Fruit fly (Drosophila melanogaster) whole organism, wandering third instar larva: ENCODE data around the gene SREBP.

Source experiments
- CG32264 ChIP-seq: fragments of 200-800 bp; sonication (Bioruptor generic); optimal IDR thresholded peaks from 2 replicates; lab custom pipeline; 2016; ENCODE audit warnings: missing biosample characterization, missing genetic modification characterization
- CG9705 ChIP-seq: fragments of 200-800 bp; sonication (Bioruptor generic); optimal IDR thresholded peaks from 2 replicates; lab custom pipeline; 2018; ENCODE audit warnings: missing biosample characterization, mild to moderate bottlenecking, missing genetic modification characterization
- CrebA ChIP-seq: fragments of 200-800 bp; sonication (Bioruptor generic); optimal IDR thresholded peaks from 2 replicates; lab custom pipeline; 2016; ENCODE audit warnings: missing biosample characterization, mild to moderate bottlenecking, missing genetic modification characterization, borderline replicate concordance
- Dfd ChIP-seq: fragments of >200 bp; optimal IDR thresholded peaks from 2 replicates; lab custom pipeline; 2017; ENCODE audit warnings: missing biosample characterization, missing genetic modification characterization
- HLH106 ChIP-seq: fragments of 200-800 bp; optimal IDR thresholded peaks from 3 replicates; lab custom pipeline; 2019; ENCODE audit warnings: missing biosample characterization, mild to moderate bottlenecking, missing genetic modification characterization, moderate library complexity
- Hnf4 ChIP-seq: fragments of 200-800 bp; sonication (Bioruptor generic); optimal IDR thresholded peaks from 2 replicates; lab custom pipeline; 2016; ENCODE audit warnings: missing biosample characterization, mild to moderate bottlenecking, missing genetic modification characterization
- Hr78 ChIP-seq: fragments of >200 bp; optimal IDR thresholded peaks from 2 replicates; lab custom pipeline; 2017; ENCODE audit warnings: missing biosample characterization, missing genetic modification characterization
- Hr83 ChIP-seq: fragments of 200-300 bp; sonication (Bioruptor generic); optimal IDR thresholded peaks from 2 replicates; lab custom pipeline; 2016; ENCODE audit warnings: missing biosample characterization, mild to moderate bottlenecking, missing genetic modification characterization, moderate library complexity; ENCODE audit not compliant: poor library complexity, severe bottlenecking
- Myc ChIP-seq: fragments of >200 bp; optimal IDR thresholded peaks from 2 replicates; lab custom pipeline; 2017
- N ChIP-seq: fragments of >200 bp; optimal IDR thresholded peaks from 2 replicates; lab custom pipeline; 2018; ENCODE audit warnings: missing biosample characterization, missing external identifiers, missing genetic modification characterization
- OdsH ChIP-seq: fragments of 200-800 bp; sonication (Bioruptor generic); optimal IDR thresholded peaks from 2 replicates; lab custom pipeline; 2016; ENCODE audit warnings: missing biosample characterization, mild to moderate bottlenecking, missing genetic modification characterization
- Rel ChIP-seq, 2 experiments: fragments of 200-800 bp; sonication (Bioruptor generic) in 1 of 2; optimal IDR thresholded peaks; 2 replicates in 1 of 2; 3 replicates in 1 of 2; lab custom pipeline; 2016 to 2019; ENCODE audit warnings: mild to moderate bottlenecking in 2 of 2, missing biosample characterization in 2 of 2, missing genetic modification characterization in 2 of 2, moderate library complexity in 1 of 2
- Sp1 ChIP-seq: fragments of 200-800 bp; sonication (Bioruptor generic); optimal IDR thresholded peaks from 3 replicates; lab custom pipeline; 2019; ENCODE audit warnings: missing biosample characterization, mild to moderate bottlenecking, missing genetic modification characterization, moderate library complexity
- Vsx2 ChIP-seq: fragments of 200-300, 225-300 bp; sonication (Bioruptor generic); optimal IDR thresholded peaks from 2 replicates; lab custom pipeline; 2018; ENCODE audit warnings: missing biosample characterization, missing genetic modification characterization; ENCODE audit not compliant: partially characterized antibody
- dl ChIP-seq, 2 experiments: fragments of 175-275, 200-275 bp in 1 of 2; fragments of 200-275 bp in 1 of 2; sonication (Bioruptor generic); optimal IDR thresholded peaks; lab custom pipeline; 2018; ENCODE audit warnings: mild to moderate bottlenecking in 2 of 2, missing biosample characterization in 2 of 2, missing genetic modification characterization in 2 of 2, moderate library complexity in 2 of 2; ENCODE audit not compliant: partially characterized antibody in 2 of 2, insufficient read depth in 1 of 2
- dmrt93B ChIP-seq: fragments of 200-800 bp; sonication (Bioruptor generic); optimal IDR thresholded peaks from 2 replicates; lab custom pipeline; 2018; ENCODE audit warnings: missing biosample characterization, mild to moderate bottlenecking, missing genetic modification characterization
- dsf ChIP-seq: sonication (Bioruptor generic); optimal IDR thresholded peaks from 2 replicates; lab custom pipeline; 2016; ENCODE audit warnings: missing biosample characterization, missing genetic modification characterization, borderline replicate concordance
- ey ChIP-seq: fragments of 200-800 bp; sonication (Bioruptor generic); optimal IDR thresholded peaks from 2 replicates; lab custom pipeline; 2016; ENCODE audit warnings: missing biosample characterization, missing genetic modification characterization
- foxo ChIP-seq, 2 experiments: fragments of 200-800 bp; sonication (Bioruptor generic); optimal IDR thresholded peaks; 2 replicates in 1 of 2; 3 replicates in 1 of 2; lab custom pipeline; 2016 to 2017; ENCODE audit warnings: missing biosample characterization in 2 of 2, missing genetic modification characterization in 2 of 2
- fru ChIP-seq: fragments of 200-800 bp; sonication (Bioruptor generic); optimal IDR thresholded peaks from 3 replicates; lab custom pipeline; 2016; ENCODE audit warnings: missing biosample characterization, mild to moderate bottlenecking, missing genetic modification characterization
- h ChIP-seq: fragments of 200-800 bp; sonication (Bioruptor generic); optimal IDR thresholded peaks from 3 replicates; lab custom pipeline; 2016; ENCODE audit warnings: missing biosample characterization, mild to moderate bottlenecking, missing genetic modification characterization
- jim ChIP-seq: fragments of 175-275, 200-325 bp; sonication (Bioruptor generic); optimal IDR thresholded peaks from 2 replicates; lab custom pipeline; 2016; ENCODE audit warnings: missing biosample characterization, mild to moderate bottlenecking, missing genetic modification characterization
- lola ChIP-seq: fragments of >200 bp; optimal IDR thresholded peaks from 2 replicates; lab custom pipeline; 2017; ENCODE audit warnings: missing biosample characterization, missing genetic modification characterization
- pan ChIP-seq: fragments of >200 bp; optimal IDR thresholded peaks from 2 replicates; lab custom pipeline; 2017
- psq ChIP-seq: fragments of 200-800 bp; sonication (Bioruptor generic); optimal IDR thresholded peaks from 3 replicates; lab custom pipeline; 2017; ENCODE audit warnings: missing biosample characterization, mild to moderate bottlenecking, missing genetic modification characterization, moderate library complexity
- sv ChIP-seq: fragments of 200-800 bp; sonication (Bioruptor generic); optimal IDR thresholded peaks from 3 replicates; lab custom pipeline; 2016; ENCODE audit warnings: missing biosample characterization, missing genetic modification characterization
- tai ChIP-seq: sonication (Bioruptor generic); optimal IDR thresholded peaks from 2 replicates; lab custom pipeline; 2016; ENCODE audit warnings: missing biosample characterization, missing genetic modification characterization
- usp ChIP-seq: fragments of >200 bp; optimal IDR thresholded peaks from 2 replicates; lab custom pipeline; 2017; ENCODE audit warnings: missing biosample characterization, missing genetic modification characterization
- woc ChIP-seq: sonication (Bioruptor generic); optimal IDR thresholded peaks from 2 replicates; lab custom pipeline; 2016; ENCODE audit warnings: missing biosample characterization, mild to moderate bottlenecking, missing genetic modification characterization

SREBP gene

DNA sequence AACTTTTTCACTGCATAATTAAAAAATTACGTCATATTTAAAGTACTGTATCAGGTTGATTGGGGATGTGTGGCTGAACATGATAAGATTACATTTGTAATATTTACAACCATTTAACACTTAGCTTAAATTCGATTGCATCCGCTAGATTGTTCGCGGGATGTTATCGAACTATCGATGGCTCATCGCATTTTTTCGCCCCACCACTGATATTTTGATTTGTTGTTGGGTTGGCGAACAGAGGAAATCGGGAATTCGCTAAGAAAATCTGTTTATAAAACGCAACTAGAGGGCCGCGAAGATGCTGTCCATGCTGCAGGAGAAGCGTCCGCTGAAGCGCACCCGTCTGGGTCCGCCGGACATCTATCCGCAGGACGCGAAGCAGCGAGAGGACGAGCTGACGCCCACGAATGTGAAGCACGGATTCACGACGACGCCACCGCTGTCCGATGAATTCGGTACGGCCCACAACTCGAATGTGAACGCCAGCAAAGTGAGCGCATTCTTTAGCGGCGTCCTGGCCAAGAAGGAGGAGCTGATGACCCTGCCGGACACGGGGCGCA, 42.7 kb downstream of the SREBP start, which contains the start of gene kto:
kto (plus strand) TSS at position 240 of the 563 bp plus-strand sequence.
- no peak for TF ChIP-seq dmrt93B (GFP tag; lab: Kevin White, UChicago)
- no peak for TF ChIP-seq lola (GFP tag; lab: Kevin White, UChicago)
- no peak for TF ChIP-seq Myc (lab: Kevin White, UChicago)
- TF ChIP-seq N (GFP tag; lab: Kevin White, UChicago): no peak
- TF ChIP-seq HLH106 (tag; lab: Kevin White, UChicago): no peak
- TF ChIP-seq woc: no peak
- TF ChIP-seq Hr83 (GFP tag; lab: Kevin White, UChicago): no peak
- TF ChIP-seq ey: no peak
- TF ChIP-seq sv (GFP tag; lab: Kevin White, UChicago): no peak
- no peak for TF ChIP-seq dl (GFP tag; optimal IDR thresholded peaks at IDR 0.05; lab: Kevin White, UChicago; ENCODE audit: insufficient read depth in 1 of 2, partially characterized antibody in 2 of 2)
- no peak for TF ChIP-seq usp (GFP tag; lab: Kevin White, UChicago)
- no peak for TF ChIP-seq Sp1 (GFP tag; lab: Kevin White, UChicago)
- TF ChIP-seq Hr78: no peak

dm6 chr3L:19844507-19844906, 50.8 kb downstream of the SREBP start:
- TF ChIP-seq Dfd (GFP tag; lab: Kevin White, UChicago) (peak; percentile 96), Vsx2 (no peak)

DNA sequence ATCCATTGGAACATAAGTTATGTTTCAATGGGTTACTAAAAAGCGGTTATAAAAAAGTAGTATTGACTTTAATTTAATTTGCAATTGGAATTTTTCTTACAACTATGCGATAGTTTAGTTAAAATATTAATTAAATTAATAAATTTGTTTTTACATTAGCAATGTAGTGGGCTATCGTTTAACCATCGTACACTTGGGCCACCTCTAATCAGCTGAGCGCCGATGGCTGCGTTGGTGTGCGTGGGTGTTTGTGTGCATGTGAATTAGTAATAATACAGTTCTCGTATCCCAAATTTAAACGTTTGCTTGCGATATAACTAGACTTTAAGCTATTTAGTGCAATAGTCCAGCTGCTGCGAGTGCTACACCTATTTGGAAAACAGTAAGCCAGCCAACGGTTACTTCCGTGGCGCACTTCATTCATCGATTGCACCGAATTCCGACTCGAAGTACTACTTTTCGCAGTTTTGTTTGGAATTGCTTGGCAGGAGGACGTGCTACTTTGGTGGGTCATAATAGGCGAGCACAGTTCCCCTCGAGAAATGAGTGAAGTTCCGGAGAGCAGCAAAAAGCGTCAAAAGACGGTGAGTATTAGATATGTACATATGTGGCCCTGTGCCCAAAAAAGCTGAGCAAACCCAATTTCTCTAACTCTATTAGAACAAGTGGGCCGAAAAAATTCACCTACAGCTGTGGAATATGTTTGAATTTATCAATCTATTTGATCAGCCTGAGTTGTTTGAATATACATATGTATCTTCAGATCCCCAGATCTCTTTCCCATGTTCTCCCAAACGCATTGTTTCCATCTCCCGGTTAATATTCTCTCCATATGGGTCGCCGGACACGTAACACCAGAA, 51.5 kb downstream of the SREBP start, which contains the start of gene Papss:
Papss (plus strand) TSS at position 247 of the 860 bp plus-strand sequence.
- peak; percentile 6 for TF ChIP-seq ey
- TF ChIP-seq Hr83 (GFP tag; lab: Kevin White, UChicago): peak; percentile 24
- TF ChIP-seq fru: no peak
- peak; percentile 8 for TF ChIP-seq psq (GFP tag; lab: Kevin White, UChicago)
- TF ChIP-seq, all 38 proteins: peak for 3

DNA sequence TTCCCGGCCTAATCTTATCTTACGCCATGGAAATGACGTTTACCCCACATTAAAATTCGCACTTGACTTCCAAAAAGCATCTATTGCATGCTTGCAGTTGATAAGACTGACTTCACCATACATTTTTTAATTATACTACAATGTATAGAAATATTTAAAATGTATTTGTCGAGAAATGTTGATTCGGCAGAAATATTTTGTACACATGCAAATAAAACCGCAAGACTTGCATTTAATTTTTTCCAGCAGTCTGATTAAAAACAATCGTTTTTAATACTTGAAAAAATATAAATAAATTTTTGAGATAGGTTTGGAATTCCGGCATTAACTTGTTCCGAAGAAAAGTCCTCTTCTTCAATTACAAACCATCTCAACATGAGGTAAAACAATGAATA, 52.2 kb downstream of the SREBP start:
- TF ChIP-seq Rel (GFP tag; optimal IDR thresholded peaks at IDR 0.05; lab: Kevin White, UChicago) (no peak), Rel (tag; optimal IDR thresholded peaks at IDR 0.05; lab: Kevin White, UChicago) (peak; percentile 35), OdsH (no peak), sv (GFP tag; lab: Kevin White, UChicago) (no peak)
- TF ChIP-seq, all 38 proteins: peak for 1

dm6 chr3L:19846960-19847359, 53.2 kb downstream of the SREBP start:
- TF ChIP-seq foxo (GFP tag; optimal IDR thresholded peaks at IDR 0.05; lab: Kevin White, UChicago): peak in 1 of 2 experiments; percentile 2
- TF ChIP-seq Hr83 (GFP tag; lab: Kevin White, UChicago): peak; percentile 88
- TF ChIP-seq fru: no peak
- TF ChIP-seq Vsx2: no peak
- no peak for TF ChIP-seq N (GFP tag; lab: Kevin White, UChicago)
- no peak for TF ChIP-seq Rel (GFP tag; optimal IDR thresholded peaks at IDR 0.05; lab: Kevin White, UChicago)
- no peak for TF ChIP-seq Rel (tag; optimal IDR thresholded peaks at IDR 0.05; lab: Kevin White, UChicago)

DNA sequence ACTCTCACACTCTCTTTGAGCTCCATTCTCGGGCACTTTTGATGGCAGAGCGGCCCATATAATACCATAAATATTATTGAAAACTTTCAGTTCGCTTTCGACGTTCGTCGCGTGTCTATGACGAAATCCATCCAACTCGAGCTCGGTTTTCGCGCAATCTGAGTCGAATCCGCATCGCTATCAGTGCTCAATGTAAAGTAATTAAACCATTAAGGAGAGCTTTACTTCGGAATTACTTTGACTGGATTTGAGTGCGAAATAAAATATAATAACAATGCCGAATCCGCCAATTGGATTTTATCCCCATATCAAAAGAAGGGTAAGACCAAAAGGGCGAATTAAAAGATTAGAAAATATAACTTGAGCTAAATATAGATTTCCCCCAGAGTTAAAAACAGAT, 54.3 kb downstream of the SREBP start:
- TF ChIP-seq CG32264 (GFP tag; lab: Kevin White, UChicago) (no peak), Hr78 (no peak), pan (lab: Kevin White, UChicago) (no peak), jim (GFP tag; lab: Kevin White, UChicago) (no peak), h (no peak), lola (GFP tag; lab: Kevin White, UChicago) (no peak), psq (GFP tag; lab: Kevin White, UChicago) (no peak), Dfd (GFP tag; lab: Kevin White, UChicago) (no peak), CG9705 (GFP tag; lab: Kevin White, UChicago) (no peak), Sp1 (GFP tag; lab: Kevin White, UChicago) (no peak), CrebA (no peak), ey (no peak), Hr83 (GFP tag; lab: Kevin White, UChicago) (no peak), Hnf4 (GFP tag; lab: Kevin White, UChicago) (no peak), dsf (no peak), tai (GFP tag; lab: Kevin White, UChicago) (no peak)
